Worm (Caenorhabditis elegans) whole organism, young adult: ENCODE results near the gene F58F12.4.

Experiments
- ama-1 ChIP-seq, 3 experiments: fragments of 150-350 bp in 1 of 3; sonication (generic microtip) in 2 of 3; optimal IDR thresholded peaks; 2 replicates each; lab custom pipeline; 2014 to 2018; ENCODE audit warnings: missing biosample characterization in 2 of 3, missing genetic modification characterization in 2 of 3, missing genetic modification reagents in 2 of 3
- cebp-2 ChIP-seq: fragments of 200-800 bp; sonication (Bioruptor generic); IDR thresholded peaks from 2 replicates; pipeline ENCODE4 v1.3.6; 2022; ENCODE audit warnings: missing genetic modification characterization, missing compliant biosample characterization
- egrh-3 ChIP-seq: fragments of 200-800 bp; sonication (Bioruptor generic); IDR thresholded peaks from 2 replicates; pipeline ENCODE4 v1.3.6; 2022; ENCODE audit warnings: missing genetic modification reagents, missing genetic modification characterization, missing compliant biosample characterization
- ekl-4 ChIP-seq: fragments of 200-800 bp; sonication (Bioruptor generic); IDR thresholded peaks from 2 replicates; pipeline ENCODE4 v1.3.6; 2022; ENCODE audit warnings: missing genetic modification reagents, missing genetic modification characterization, missing compliant biosample characterization
- pha-4 ChIP-seq: fragments of 150-350 bp; sonication (generic microtip); optimal IDR thresholded peaks from 2 replicates; lab custom pipeline; 2014; ENCODE audit warnings: missing biosample characterization, missing genetic modification reagents, missing genetic modification characterization
- snpc-3.4 ChIP-seq: sonication (generic microtip); optimal IDR thresholded peaks from 2 replicates; lab custom pipeline; 2017; ENCODE audit warnings: missing genetic modification characterization, mild to moderate bottlenecking, missing compliant biosample characterization, antibody characterized with exemption, moderate library complexity, missing genotype, missing genetic modification reagents

DNA sequence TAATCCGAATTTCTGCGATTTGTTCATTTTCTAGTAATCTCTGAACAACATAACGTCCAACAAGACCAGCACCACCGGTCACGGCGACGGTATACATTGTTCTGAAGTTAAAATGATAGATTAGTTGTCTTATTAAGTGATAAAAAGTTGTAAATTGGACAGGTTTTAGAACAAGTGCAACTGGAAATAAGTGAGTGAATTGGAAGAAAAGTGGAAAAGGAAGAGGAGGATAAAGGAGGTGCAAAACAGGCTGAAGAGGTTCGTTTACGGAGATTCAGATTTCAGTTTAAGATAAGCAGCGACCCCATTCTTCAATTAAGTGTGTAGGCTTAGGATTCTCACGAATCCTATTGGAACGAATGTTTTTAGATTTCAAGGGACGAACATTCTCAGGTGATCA is 27.7 kb upstream of the F58F12.4 start, which contains the start of gene C32D5.12:
- no peak for TF ChIP-seq egrh-3
- no peak for TF ChIP-seq ekl-4 (GFP tag; lab: Robert Waterston, UW)
- no peak for TF ChIP-seq snpc-3.4 (tag; lab: Kevin White, UChicago)
- no peak for TF ChIP-seq cebp-2 (GFP tag; lab: Robert Waterston, UW)
- TF ChIP-seq ama-1 (optimal IDR thresholded peaks at IDR 0.05; lab: Kevin White, UChicago), result no peak
- no peak for TF ChIP-seq ama-1 (GFP tag; optimal IDR thresholded peaks at IDR 0.05; lab: Kevin White, UChicago)
- TF ChIP-seq pha-4 (tag; lab: Kevin White, UChicago), result no peak
